Worm (Caenorhabditis elegans): Measurements from ENCODE around the gene C49H3.3.

C49H3.3 gene

ce11 chrIV:7910197-7910735, 13.9 kb upstream of the C49H3.3 start, which contains the start of the genes npp-27 and ntl-4:
Gene npp-27, minus strand, starts transcription at chrIV:7910247.
Gene ntl-4, plus strand, starts transcription at chrIV:7910575.
- peak; percentile 70; the same call in 1 of the 2 replicates for TF ChIP-seq nfyb-1 (GFP tag; IDR thresholded peaks at IDR 0.05)
- TF ChIP-seq lin-40 (tag; optimal IDR thresholded peaks at IDR 0.05), result peak; percentile 11
- TF ChIP-seq ama-1 (optimal IDR thresholded peaks at IDR 0.05), result peak; percentile 34
- no peak for TF ChIP-seq ama-1 (GFP tag; optimal IDR thresholded peaks at IDR 0.05)
- TF ChIP-seq hmg-1.2 (GFP tag; IDR thresholded peaks at IDR 0.05), result peak; percentile 57; the same call in 1 of the 2 replicates
- TF ChIP-seq ceh-100 (GFP tag; IDR thresholded peaks at IDR 0.05), result no peak
- no peak for TF ChIP-seq unc-130 (GFP tag; optimal IDR thresholded peaks at IDR 0.05)
- 0 out of 2 replicates have a peak, but pooled peaks have one; percentile 21 for TF ChIP-seq hsf-1 (GFP tag; IDR thresholded peaks at IDR 0.05)
- no peak for TF ChIP-seq ccch-3 (GFP tag; optimal IDR thresholded peaks at IDR 0.05)
- TF ChIP-seq ZK185.1 (tag; optimal IDR thresholded peaks at IDR 0.05; ENCODE audit: poor library complexity, severe bottlenecking), result peak; percentile 11
- TF ChIP-seq cebp-1 (GFP tag; IDR thresholded peaks at IDR 0.05), result no peak
- peak; percentile 41 for TF ChIP-seq cebp-1 (tag; optimal IDR thresholded peaks at IDR 0.05)
- TF ChIP-seq attf-5 (GFP tag; optimal IDR thresholded peaks at IDR 0.05), result peak; percentile 5
- TF ChIP-seq lin-35 (GFP tag; optimal IDR thresholded peaks at IDR 0.05), result no peak

ce11 chrIV:7914991-7915390, 9.2 kb upstream of the C49H3.3 start, which contains the start of gene C49H3.4:
Gene C49H3.4, plus strand, starts transcription at chrIV:7915291.
- TF ChIP-seq madf-3 (GFP tag; IDR thresholded peaks at IDR 0.05) (0 out of 2 replicates have a peak, but pooled peaks have one; percentile 3), rcor-1 (GFP tag; IDR thresholded peaks at IDR 0.05) (no peak), F52B5.7 (tag; optimal IDR thresholded peaks at IDR 0.05) (no peak), chd-7 (tag; optimal IDR thresholded peaks at IDR 0.05) (no peak), ama-1 (optimal IDR thresholded peaks at IDR 0.05) (no peak), ama-1 (GFP tag; optimal IDR thresholded peaks at IDR 0.05) (no peak), nhr-90 (tag; optimal IDR thresholded peaks at IDR 0.05) (no peak), ztf-18 (tag; optimal IDR thresholded peaks at IDR 0.05) (no peak), pbrm-1 (GFP tag; IDR thresholded peaks at IDR 0.05) (no peak), nhr-179 (tag; optimal IDR thresholded peaks at IDR 0.05) (no peak)

- TF ChIP-seq Y79H2A.3 (GFP tag; conservative IDR thresholded peaks at IDR 0.05) (no peak), zim-3 (tag; optimal IDR thresholded peaks at IDR 0.05) (no peak)
These were observed 7.2 kb upstream of the C49H3.3 start for ce11 chrIV:7916907-7917306.

ce11 chrIV:7917881-7918280, 6.3 kb upstream of the C49H3.3 start:
- no peak for TF ChIP-seq Y79H2A.3 (GFP tag; conservative IDR thresholded peaks at IDR 0.05)
- no peak for TF ChIP-seq F23B12.7 (tag; optimal IDR thresholded peaks at IDR 0.05; ENCODE audit: insufficient read depth)
- TF ChIP-seq snpc-1.3 (tag; optimal IDR thresholded peaks at IDR 0.05; ENCODE audit: insufficient read depth), result no peak
- no peak for TF ChIP-seq F22D6.2 (tag; optimal IDR thresholded peaks at IDR 0.05)

ce11 chrIV:7920126-7920525, 4.0 kb upstream of the C49H3.3 start, which contains the start of gene C49H3.16:
Gene C49H3.16, plus strand, starts transcription at chrIV:7920426.
- no peak for TF ChIP-seq F55B11.4 (tag; optimal IDR thresholded peaks at IDR 0.05; ENCODE audit: borderline replicate concordance, insufficient read depth)
- TF ChIP-seq F33H1.4 (GFP tag; IDR thresholded peaks at IDR 0.05), result no peak
- TF ChIP-seq dpff-1 (tag; optimal IDR thresholded peaks at IDR 0.05), result no peak
- no peak for TF ChIP-seq hlh-26 (GFP tag; conservative IDR thresholded peaks at IDR 0.05)
- TF ChIP-seq snpc-3.4 (tag; optimal IDR thresholded peaks at IDR 0.05), result no peak

All from whole organism, young adult.